Worm (Caenorhabditis elegans): ENCODE results near the gene B0244.9.

Gene B0244.9

ce11 chrIII:5680141-5680540, 50.7 kb downstream of the B0244.9 start, which contains the start of gene pst-2 (continued):
- TF ChIP-seq F57C9.4 (tag; optimal IDR thresholded peaks at IDR 0.05) (no peak), rpc-1 (optimal IDR thresholded peaks at IDR 0.05) (no peak), rpc-1 (tag; optimal IDR thresholded peaks at IDR 0.05) (no peak), unc-130 (GFP tag; optimal IDR thresholded peaks at IDR 0.05) (peak; percentile 1), lag-1 (GFP tag; IDR thresholded peaks at IDR 0.05) (no peak), bed-1 (GFP tag; IDR thresholded peaks at IDR 0.05) (no peak), madf-6 (GFP tag; IDR thresholded peaks at IDR 0.05) (peak; percentile 66; the same call in 1 of the 2 replicates), egl-18 (GFP tag; IDR thresholded peaks at IDR 0.05) (no peak), mes-4 (tag; optimal IDR thresholded peaks at IDR 0.05) (no peak), pbrm-1 (GFP tag; IDR thresholded peaks at IDR 0.05) (peak; percentile 43; the same call in 1 of the 2 replicates), ztf-3 (GFP tag; optimal IDR thresholded peaks at IDR 0.05) (no peak), madf-3 (GFP tag; IDR thresholded peaks at IDR 0.05) (no peak), tlf-1 (GFP tag; optimal IDR thresholded peaks at IDR 0.05) (peak; percentile 27), F39B2.1 (GFP tag; IDR thresholded peaks at IDR 0.05) (no peak), snpc-3.4 (tag; optimal IDR thresholded peaks at IDR 0.05) (peak; percentile 70), hlh-12 (tag; optimal IDR thresholded peaks at IDR 0.05) (no peak), lin-26 (GFP tag; IDR thresholded peaks at IDR 0.05) (no peak), lin-54 (GFP tag; optimal IDR thresholded peaks at IDR 0.05) (peak; percentile 49), F33H1.4 (GFP tag; IDR thresholded peaks at IDR 0.05) (peak; percentile 22; the same call in 1 of the 2 replicates), nhr-179 (tag; optimal IDR thresholded peaks at IDR 0.05) (no peak), sptf-2 (GFP tag; optimal IDR thresholded peaks at IDR 0.05) (no peak), snpc-1.3 (tag; optimal IDR thresholded peaks at IDR 0.05; ENCODE audit: insufficient read depth) (no peak), akir-1 (GFP tag; optimal IDR thresholded peaks at IDR 0.05) (no peak), Y53F4B.3 (GFP tag; IDR thresholded peaks at IDR 0.05) (no peak), athp-1 (tag; optimal IDR thresholded peaks at IDR 0.05) (no peak), mcd-1 (GFP tag; IDR thresholded peaks at IDR 0.05) (no peak), Y95B8A.8 (GFP tag; IDR thresholded peaks at IDR 0.05) (0 out of 2 replicates have a peak, but pooled peaks have one; percentile 6), hmg-20 (GFP tag; IDR thresholded peaks at IDR 0.05) (no peak), him-1 (tag; optimal IDR thresholded peaks at IDR 0.05) (peak; percentile 47), nfyb-1 (GFP tag; IDR thresholded peaks at IDR 0.05) (no peak; the same call in 1 of the 2 replicates)
